Worm (Caenorhabditis elegans) whole organism, late embryonic: Measurements from ENCODE around the gene srh-38.
"Not testable (repeated sequence)": the region's sequence is repeated elsewhere in the genome, so short reads cannot be mapped to it uniquely, and the experiment has no call there.

ENCODE experiments used
- ceh-22 ChIP-seq: sonication (generic microtip); optimal IDR thresholded peaks from 2 replicates; lab custom pipeline; 2017; ENCODE audit warnings: missing biosample characterization, missing genetic modification characterization
- ceh-45 ChIP-seq: fragments of 200-800 bp; sonication (Bioruptor generic); IDR thresholded peaks from 2 replicates; pipeline ENCODE4 v1.3.6; 2022; ENCODE audit warnings: missing genetic modification reagents, missing genetic modification characterization, missing compliant biosample characterization
- eyg-1 ChIP-seq: sonication (generic microtip); optimal IDR thresholded peaks from 2 replicates; lab custom pipeline; 2016; ENCODE audit warnings: missing genotype, missing genetic modification characterization, missing compliant biosample characterization
- fkh-10 ChIP-seq: fragments of 150-350 bp; optimal IDR thresholded peaks from 2 replicates; lab custom pipeline; 2014; ENCODE audit warnings: missing biosample characterization, missing genetic modification reagents, missing genetic modification characterization
- pax-1 ChIP-seq: fragments of 150-350 bp; optimal IDR thresholded peaks from 2 replicates; lab custom pipeline; 2014; ENCODE audit warnings: missing biosample characterization, missing genetic modification characterization
- pha-4 ChIP-seq: fragments of 150-350 bp; optimal IDR thresholded peaks from 2 replicates; lab custom pipeline; 2018; ENCODE audit warnings: missing biosample characterization, missing genetic modification reagents, missing genetic modification characterization
- rnt-1 ChIP-seq: sonication (generic microtip); optimal IDR thresholded peaks from 2 replicates; lab custom pipeline; 2016; ENCODE audit warnings: missing genetic modification characterization, missing compliant biosample characterization
- unc-42 ChIP-seq: sonication (generic microtip); optimal IDR thresholded peaks from 2 replicates; lab custom pipeline; 2016; ENCODE audit warnings: missing genotype, missing genetic modification characterization, missing compliant biosample characterization

ce11 chrV:2952102-2952501, 29.6 kb upstream of the srh-38 start, which contains the start of gene srw-122:
- not testable (repeated sequence) for TF ChIP-seq pha-4 (tag; lab: Kevin White, UChicago); pax-1 (tag; lab: Kevin White, UChicago); ceh-22; ceh-45; eyg-1 (tag; lab: Kevin White, UChicago); fkh-10 (GFP tag; lab: Kevin White, UChicago); rnt-1 (tag; lab: Kevin White, UChicago); unc-42 (tag; lab: Kevin White, UChicago)
